Worm (Caenorhabditis elegans) whole organism, L4 larva: ENCODE data around the gene Y49E10.4.

Experiments
- D1046.2 ChIP-seq: fragments of 200-800 bp; sonication (Bioruptor generic); IDR thresholded peaks from 2 replicates; pipeline ENCODE4 v1.3.6; 2022; ENCODE audit warnings: missing genetic modification characterization, missing compliant biosample characterization
- F26F4.8 ChIP-seq: fragments of 200-800 bp; sonication (Bioruptor generic); conservative IDR thresholded peaks from 2 replicates; pipeline ENCODE4 v1.3.6; 2022; ENCODE audit warnings: missing genetic modification characterization, missing compliant biosample characterization
- F37D6.2 ChIP-seq: sonication (generic microtip); optimal IDR thresholded peaks from 2 replicates; lab custom pipeline; 2016; ENCODE audit warnings: mild to moderate bottlenecking, missing genetic modification characterization, missing compliant biosample characterization
- F44E2.7 ChIP-seq: fragments of 200-800 bp; sonication (Bioruptor generic); IDR thresholded peaks from 2 replicates; pipeline ENCODE4 v2.1.2; 2022; ENCODE audit warnings: missing genetic modification characterization, missing compliant biosample characterization
- R02D3.7 ChIP-seq: fragments of 150-350 bp; sonication (generic microtip); optimal IDR thresholded peaks from 3 replicates; lab custom pipeline; 2014; ENCODE audit warnings: missing biosample characterization, missing genetic modification characterization
- T26A8.4 ChIP-seq: fragments of 200-800 bp; sonication (Bioruptor generic); IDR thresholded peaks from 2 replicates; pipeline ENCODE4 v1.3.6; 2022; ENCODE audit warnings: missing genetic modification characterization, missing compliant biosample characterization
- Y105C5A.15 ChIP-seq: fragments of 200-800 bp; sonication (Bioruptor generic); IDR thresholded peaks from 2 replicates; pipeline ENCODE4 v1.3.6; 2022; ENCODE audit warnings: missing genetic modification characterization, missing compliant biosample characterization
- Y48G9A.11 ChIP-seq: fragments of 200-800 bp; sonication (Bioruptor generic); IDR thresholded peaks from 2 replicates; pipeline ENCODE4 v1.3.6; 2022; ENCODE audit warnings: missing genetic modification reagents, missing genetic modification characterization, missing compliant biosample characterization
- Y5F2A.4 ChIP-seq: fragments of 200-800 bp; sonication (Bioruptor generic); optimal IDR thresholded peaks from 2 replicates; lab custom pipeline; 2018; ENCODE audit warnings: mild to moderate bottlenecking, missing genetic modification characterization, missing compliant biosample characterization
- ZK546.5 ChIP-seq, 2 experiments: sonication (generic microtip); optimal IDR thresholded peaks; 2 replicates each; lab custom pipeline; 2017; ENCODE audit warnings: missing biosample characterization in 2 of 2, missing genetic modification characterization in 2 of 2
- aha-1 ChIP-seq: fragments of 150-350 bp; peaks from one replicate; lab custom pipeline; 2014; ENCODE audit warnings: missing biosample characterization, missing genetic modification characterization
- aly-2 ChIP-seq: sonication (generic microtip); optimal IDR thresholded peaks from 2 replicates; lab custom pipeline; 2018; ENCODE audit warnings: missing biosample characterization, missing genetic modification characterization
- arid-1 ChIP-seq: fragments of 200-800 bp; sonication (Bioruptor generic); conservative IDR thresholded peaks from 2 replicates; pipeline ENCODE4 v1.3.6; 2022; ENCODE audit warnings: missing genetic modification reagents, missing genetic modification characterization, missing compliant biosample characterization
- ceh-28 ChIP-seq: fragments of 150-350 bp; optimal IDR thresholded peaks from 2 replicates; lab custom pipeline; 2014; ENCODE audit warnings: missing biosample characterization, missing genetic modification reagents, missing genetic modification characterization
- ceh-82 ChIP-seq: sonication (generic microtip); optimal IDR thresholded peaks from 2 replicates; lab custom pipeline; 2017; ENCODE audit warnings: missing biosample characterization, missing genetic modification characterization
- ctbp-1 ChIP-seq: fragments of 200-800 bp; sonication (Bioruptor generic); IDR thresholded peaks from 2 replicates; pipeline ENCODE4 v1.3.6; 2022; ENCODE audit warnings: missing genetic modification reagents, missing genetic modification characterization, missing compliant biosample characterization
- daf-12 ChIP-seq: fragments of 150-350 bp; optimal IDR thresholded peaks from 2 replicates; lab custom pipeline; 2014; ENCODE audit warnings: missing biosample characterization, missing genetic modification reagents, missing genetic modification characterization
- daf-16 ChIP-seq, 3 experiments: sonication (generic microtip); optimal IDR thresholded peaks; 2 replicates each; lab custom pipeline; 2016 to 2017; ENCODE audit warnings: missing genetic modification characterization in 3 of 3, missing genetic modification reagents in 3 of 3, mild to moderate bottlenecking in 2 of 3, missing compliant biosample characterization in 2 of 3, missing biosample characterization in 1 of 3, moderate library complexity in 1 of 3
- daf-19 ChIP-seq: fragments of 200-800 bp; sonication (Bioruptor generic); conservative IDR thresholded peaks from 2 replicates; pipeline ENCODE4 v1.3.6; 2022; ENCODE audit warnings: missing genetic modification characterization, missing compliant biosample characterization
- dmd-8 ChIP-seq: fragments of 200-800 bp; sonication (Bioruptor generic); IDR thresholded peaks from 2 replicates; pipeline ENCODE4 v1.3.6; 2022; ENCODE audit warnings: missing genetic modification characterization, missing compliant biosample characterization
- dmd-9 ChIP-seq: fragments of 200-800 bp; sonication (Bioruptor generic); IDR thresholded peaks from 2 replicates; pipeline ENCODE4 v1.3.6; 2022; ENCODE audit warnings: missing genetic modification reagents, missing genetic modification characterization, missing compliant biosample characterization
- dve-1 ChIP-seq: sonication (generic microtip); optimal IDR thresholded peaks from 2 replicates; lab custom pipeline; 2017; ENCODE audit warnings: antibody characterized with exemption, mild to moderate bottlenecking, missing genetic modification characterization, missing compliant biosample characterization; ENCODE audit not compliant: insufficient read depth
- hmg-1.1 ChIP-seq: fragments of 200-800 bp; sonication (Bioruptor generic); IDR thresholded peaks from 2 replicates; pipeline ENCODE4 v1.3.6; 2022; ENCODE audit warnings: missing genetic modification reagents, missing genetic modification characterization, missing compliant biosample characterization
- jun-1 ChIP-seq: fragments of 150-350 bp; optimal IDR thresholded peaks from 2 replicates; lab custom pipeline; 2014; ENCODE audit warnings: missing biosample characterization, missing genetic modification reagents, missing genetic modification characterization
- lim-7 ChIP-seq: fragments of 200-800 bp; sonication (Bioruptor generic); IDR thresholded peaks from 2 replicates; pipeline ENCODE4 v1.3.6; 2022; ENCODE audit warnings: missing genetic modification characterization, missing compliant biosample characterization
- lin-29 ChIP-seq: fragments of 200-800 bp; sonication (Bioruptor generic); IDR thresholded peaks from 2 replicates; pipeline ENCODE4 v1.3.6; 2022; ENCODE audit warnings: missing genetic modification reagents, missing genetic modification characterization, missing compliant biosample characterization
- lin-38 ChIP-seq: fragments of 200-800 bp; sonication (Bioruptor generic); IDR thresholded peaks from 2 replicates; pipeline ENCODE4 v1.3.6; 2022; ENCODE audit warnings: missing genetic modification reagents, missing genetic modification characterization, missing compliant biosample characterization
- lir-3 ChIP-seq: sonication (generic microtip); optimal IDR thresholded peaks from 2 replicates; lab custom pipeline; 2016; ENCODE audit warnings: mild to moderate bottlenecking, missing genetic modification characterization, missing compliant biosample characterization
- madf-5 ChIP-seq, 2 experiments: fragments of 200-800 bp; sonication (Bioruptor generic); IDR thresholded peaks; 2 replicates each; pipeline ENCODE4 v1.3.6; 2022; ENCODE audit warnings: missing compliant biosample characterization in 2 of 2, missing genetic modification characterization in 2 of 2
- madf-9 ChIP-seq: fragments of 200-800 bp; sonication (Bioruptor generic); conservative IDR thresholded peaks from 2 replicates; pipeline ENCODE4 v1.3.6; 2022; ENCODE audit warnings: missing genetic modification reagents, missing genetic modification characterization, missing compliant biosample characterization
- mes-2 ChIP-seq: sonication (generic microtip); optimal IDR thresholded peaks from 2 replicates; lab custom pipeline; 2016; ENCODE audit warnings: missing genotype, mild to moderate bottlenecking, missing genetic modification characterization, missing compliant biosample characterization; ENCODE audit not compliant: poor library complexity, severe bottlenecking
- mxl-3 ChIP-seq: fragments of 200-800 bp; sonication (Bioruptor generic); optimal IDR thresholded peaks from 2 replicates; lab custom pipeline; 2018; ENCODE audit warnings: mild to moderate bottlenecking, missing genetic modification characterization, missing compliant biosample characterization
- nhr-42 ChIP-seq: fragments of 200-800 bp; sonication (Bioruptor generic); IDR thresholded peaks from 2 replicates; pipeline ENCODE4 v1.3.6; 2022; ENCODE audit warnings: missing genetic modification characterization, missing compliant biosample characterization
- pha-4 ChIP-seq, 2 experiments: fragments of 150-350 bp in 1 of 2; fragments of 200-800 bp in 1 of 2; sonication (Bioruptor generic) in 1 of 2; IDR thresholded peaks in 1 of 2; optimal IDR thresholded peaks in 1 of 2; 2 replicates each; pipeline versions ENCODE4 v1.3.6 to Lab custom; 2014 to 2022; ENCODE audit warnings: missing genetic modification characterization in 2 of 2, missing genetic modification reagents in 2 of 2, missing biosample characterization in 1 of 2, missing compliant biosample characterization in 1 of 2
- php-3 ChIP-seq: fragments of 200-800 bp; sonication (Bioruptor generic); IDR thresholded peaks from 2 replicates; pipeline ENCODE4 v1.3.6; 2022; ENCODE audit warnings: missing genetic modification reagents, missing genetic modification characterization, missing compliant biosample characterization
- rbr-2 ChIP-seq: sonication (generic microtip); optimal IDR thresholded peaks from 2 replicates; lab custom pipeline; 2016; ENCODE audit warnings: missing genotype, missing genetic modification characterization, missing compliant biosample characterization
- snpc-1.2 ChIP-seq: fragments of 200-800 bp; sonication (Bioruptor generic); IDR thresholded peaks from 2 replicates; pipeline ENCODE4 v1.3.6; 2022; ENCODE audit warnings: missing genetic modification reagents, missing genetic modification characterization, missing compliant biosample characterization
- spr-3 ChIP-seq: fragments of 200-800 bp; sonication (Bioruptor generic); optimal IDR thresholded peaks from 2 replicates; lab custom pipeline; 2018; ENCODE audit warnings: mild to moderate bottlenecking, missing genetic modification characterization, missing compliant biosample characterization
- tra-1 ChIP-seq: fragments of 200-800 bp; sonication (Bioruptor generic); IDR thresholded peaks from 2 replicates; pipeline ENCODE4 v1.3.6; 2022; ENCODE audit warnings: missing genetic modification reagents, missing genetic modification characterization, missing compliant biosample characterization
- unc-130 ChIP-seq: sonication (generic microtip); optimal IDR thresholded peaks from 2 replicates; lab custom pipeline; 2016; ENCODE audit warnings: missing genetic modification reagents, missing genetic modification characterization, missing compliant biosample characterization
- zip-11 ChIP-seq: fragments of 200-800 bp; sonication (Bioruptor generic); IDR thresholded peaks from 2 replicates; pipeline ENCODE4 v1.3.6; 2022; ENCODE audit warnings: missing genetic modification characterization, missing compliant biosample characterization
- zip-2 ChIP-seq: fragments of 150-350 bp; optimal IDR thresholded peaks from 2 replicates; lab custom pipeline; 2014; ENCODE audit warnings: missing biosample characterization, missing genetic modification characterization

The Y49E10.4 gene

DNA sequence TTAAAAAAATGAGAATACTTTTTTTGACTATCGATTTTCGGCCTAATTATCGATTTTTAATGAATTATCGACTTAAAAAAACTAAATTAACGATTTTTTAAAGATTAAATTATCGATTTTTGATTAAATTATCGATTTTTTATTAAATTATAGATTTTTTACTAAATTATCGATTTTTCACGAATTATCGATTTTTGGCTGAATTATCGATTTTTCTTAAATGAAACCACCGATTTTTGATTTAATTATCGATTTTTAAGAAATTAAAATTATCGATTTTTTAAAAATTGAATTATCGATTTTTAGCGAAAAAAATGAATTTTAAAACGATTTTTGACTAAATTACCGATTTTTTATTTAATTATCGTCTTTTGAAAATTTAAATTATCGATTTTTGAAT lies 28.1 kb upstream of the Y49E10.4 start:
- TF ChIP-seq R02D3.7 (tag; lab: Kevin White, UChicago) (no peak), ceh-28 (tag; lab: Kevin White, UChicago) (peak; percentile 92), unc-130 (GFP tag; lab: Kevin White, UChicago) (no peak), daf-19 (GFP tag; lab: Robert Waterston, UW) (no peak), aha-1 (tag; lab: Kevin White, UChicago) (peak; percentile 15), mes-2 (no peak), dmd-9 (no peak), ZK546.5 (tag; optimal IDR thresholded peaks at IDR 0.05; lab: Kevin White, UChicago) (no peak), pha-4 (GFP tag; IDR thresholded peaks at IDR 0.05; lab: Robert Waterston, UW) (no peak), pha-4 (tag; optimal IDR thresholded peaks at IDR 0.05; lab: Kevin White, UChicago) (no peak)
- TF ChIP-seq, all 104 proteins: peak for 2

ce11 chrIII:12411059-12411458 lies 27.4 kb upstream of the Y49E10.4 start:
- TF ChIP-seq zip-2 (tag; lab: Kevin White, UChicago) (no peak), ceh-28 (tag; lab: Kevin White, UChicago) (peak; percentile 91)
- TF ChIP-seq, all 104 proteins: peak for 1

DNA sequence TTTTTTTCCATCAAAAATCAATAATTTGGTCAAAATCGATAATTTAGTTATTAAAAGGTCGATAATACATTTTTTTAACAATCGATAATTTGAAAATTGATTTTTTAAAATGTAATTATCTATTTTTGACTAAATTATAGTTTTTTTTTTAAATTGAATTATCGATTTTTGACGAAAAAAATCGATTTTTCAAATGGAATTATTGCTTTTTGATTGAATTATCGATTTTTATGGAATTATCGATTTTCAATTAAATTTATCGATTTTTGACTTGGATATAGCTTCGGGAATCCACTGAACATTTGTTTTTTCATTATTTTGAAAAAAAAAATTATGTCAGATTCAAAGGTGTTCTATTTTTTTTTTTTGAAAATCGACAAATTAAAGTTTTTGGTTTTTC lies 26.7 kb upstream of the Y49E10.4 start:
- TF ChIP-seq daf-12, result no peak
- no peak for TF ChIP-seq hmg-1.1 (GFP tag; lab: Robert Waterston, UW)
- no peak for TF ChIP-seq Y5F2A.4 (GFP tag; lab: Kevin White, UChicago)
- TF ChIP-seq php-3 (GFP tag; lab: Robert Waterston, UW), result no peak
- peak; percentile 88 for TF ChIP-seq ceh-28 (tag; lab: Kevin White, UChicago)
- TF ChIP-seq R02D3.7 (tag; lab: Kevin White, UChicago), result no peak
- TF ChIP-seq arid-1 (GFP tag; lab: Robert Waterston, UW), result no peak
- no peak for TF ChIP-seq lir-3 (tag; lab: Kevin White, UChicago)

ce11 chrIII:12399709-12400108 lies 16.1 kb upstream of the Y49E10.4 start:
- TF ChIP-seq hmg-1.1 (GFP tag; lab: Robert Waterston, UW) (peak; percentile 68), arid-1 (GFP tag; lab: Robert Waterston, UW) (peak; percentile 59; the same call in 1 of the 2 replicates), nhr-42 (GFP tag; lab: Robert Waterston, UW) (0 out of 2 replicates have a peak, but pooled peaks have one; percentile 7), rbr-2 (peak; percentile 33), jun-1 (tag; lab: Kevin White, UChicago) (no peak), madf-9 (GFP tag; lab: Robert Waterston, UW) (peak; percentile 43; the same call in 1 of the 2 replicates), dve-1 (tag; lab: Kevin White, UChicago) (no peak), tra-1 (GFP tag; lab: Robert Waterston, UW) (0 out of 2 replicates have a peak, but pooled peaks have one; percentile 22), aly-2 (tag; lab: Kevin White, UChicago) (no peak), ctbp-1 (peak; percentile 55; the same call in 1 of the 2 replicates), ceh-82 (tag; lab: Kevin White, UChicago) (no peak), mxl-3 (peak; percentile 39), F26F4.8 (GFP tag; lab: Robert Waterston, UW) (peak; percentile 63; the same call in 1 of the 2 replicates), daf-16 (GFP tag; optimal IDR thresholded peaks at IDR 0.05; lab: Kevin White, UChicago) (peak in 1 of 2 experiments; percentile 20), daf-16 (tag; optimal IDR thresholded peaks at IDR 0.05; lab: Kevin White, UChicago) (no peak), D1046.2 (GFP tag; lab: Robert Waterston, UW) (0 out of 2 replicates have a peak, but pooled peaks have one; percentile 56), lim-7 (GFP tag; lab: Robert Waterston, UW) (peak; percentile 75), spr-3 (GFP tag; lab: Kevin White, UChicago) (peak; percentile 15), lin-29 (GFP tag; lab: Robert Waterston, UW) (0 out of 2 replicates have a peak, but pooled peaks have one; percentile 16), zip-11 (GFP tag; lab: Robert Waterston, UW) (no peak), Y48G9A.11 (peak; percentile 49; the same call in 1 of the 2 replicates), F44E2.7 (GFP tag; lab: Robert Waterston, UW) (0 out of 2 replicates have a peak, but pooled peaks have one; percentile 13), lin-38 (GFP tag; lab: Robert Waterston, UW) (peak; percentile 72), Y105C5A.15 (GFP tag; lab: Robert Waterston, UW) (no peak), ZK546.5 (tag; optimal IDR thresholded peaks at IDR 0.05; lab: Kevin White, UChicago) (no peak), dmd-8 (GFP tag; lab: Robert Waterston, UW) (0 out of 2 replicates have a peak, but pooled peaks have one; percentile 50), F37D6.2 (tag; lab: Kevin White, UChicago) (no peak), madf-5 (GFP tag; IDR thresholded peaks at IDR 0.05; lab: Robert Waterston, UW) (peak in 1 of 2 experiments; percentile 59; a peak in 1 of 4 replicates), mes-2 (peak; percentile 61), snpc-1.2 (GFP tag; lab: Robert Waterston, UW) (peak; percentile 37; the same call in 1 of the 2 replicates), dmd-9 (peak; percentile 51; the same call in 1 of the 2 replicates), T26A8.4 (GFP tag; lab: Robert Waterston, UW) (peak; percentile 53)
